Fruit fly (Drosophila melanogaster): ENCODE results near the gene CG5001.
A peak's percentile ranks its signal among the peaks of the same experiment; 100 is the strongest.

Gene CG5001

DNA sequence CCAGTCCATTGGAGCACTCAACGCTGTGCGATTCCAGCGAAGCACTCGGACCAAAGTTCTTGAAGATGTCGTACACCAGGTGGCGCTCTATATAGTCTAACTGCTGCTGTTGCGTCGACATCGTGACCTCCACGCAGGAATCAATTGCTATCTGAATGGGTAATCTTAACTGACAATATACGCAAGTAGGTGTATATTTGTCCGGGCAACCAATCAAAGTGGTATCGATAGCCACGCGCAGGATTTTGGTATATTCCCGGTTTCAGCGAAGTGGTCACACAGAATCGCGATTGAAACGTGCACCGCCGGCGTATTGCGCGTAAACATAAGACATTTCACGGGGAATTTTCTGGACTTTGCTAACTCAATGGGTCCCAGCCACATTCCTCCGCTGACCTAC lies 1.8 kb upstream of the CG5001 start, which contains the start of the genes CG5126 and Tgt (continued):
- TF ChIP-seq CG10565 (GFP tag; optimal IDR thresholded peaks at IDR 0.05) (no peak), nmo (GFP tag; optimal IDR thresholded peaks at IDR 0.05) (no peak), Bdp1 (GFP tag; optimal IDR thresholded peaks at IDR 0.05) (no peak), CG15479 (GFP tag; optimal IDR thresholded peaks at IDR 0.05) (no peak), tna (GFP tag; IDR thresholded peaks at IDR 0.05; ENCODE audit: partially characterized antibody) (peak; percentile 20; the same call in 1 of the 2 replicates), Adf1 (GFP tag; IDR thresholded peaks at IDR 0.05) (no peak), br (optimal IDR thresholded peaks at IDR 0.05) (no peak), chif (GFP tag; optimal IDR thresholded peaks at IDR 0.05) (no peak), CG31388 (GFP tag; optimal IDR thresholded peaks at IDR 0.05) (no peak), insv (GFP tag; optimal IDR thresholded peaks at IDR 0.05) (no peak), HmgD (GFP tag; optimal IDR thresholded peaks at IDR 0.05) (no peak), CG8478 (optimal IDR thresholded peaks at IDR 0.05) (no peak), hth (optimal IDR thresholded peaks at IDR 0.05) (no peak), cato (GFP tag; optimal IDR thresholded peaks at IDR 0.05; ENCODE audit: borderline replicate concordance) (no peak), CG12769 (tag; optimal IDR thresholded peaks at IDR 0.05) (no peak), Ets65A (GFP tag) (no peak), CG9797 (GFP tag; optimal IDR thresholded peaks at IDR 0.05) (peak; percentile 63), Dll (GFP tag; IDR thresholded peaks at IDR 0.05; ENCODE audit: partially characterized antibody) (peak; percentile 68; the same call in 2 of the 4 replicates), CG11504 (tag; optimal IDR thresholded peaks at IDR 0.05) (no peak), CG18011 (GFP tag; optimal IDR thresholded peaks at IDR 0.05) (no peak), NC2β (GFP tag; optimal IDR thresholded peaks at IDR 0.05) (no peak), E2f1 (GFP tag; IDR thresholded peaks at IDR 0.05) (no peak), CG16863 (GFP tag; optimal IDR thresholded peaks at IDR 0.05) (no peak), CG6272 (GFP tag; IDR thresholded peaks at IDR 0.05) (no peak), pho (GFP tag; optimal IDR thresholded peaks at IDR 0.05) (no peak), CG17359 (tag; optimal IDR thresholded peaks at IDR 0.05) (no peak), Abd-B (GFP tag; optimal IDR thresholded peaks at IDR 0.05) (no peak), CG16815 (GFP tag; optimal IDR thresholded peaks at IDR 0.05) (no peak), row (GFP tag; IDR thresholded peaks at IDR 0.05) (no peak), jigr1 (GFP tag; IDR thresholded peaks at IDR 0.05) (no peak), CG10543 (GFP tag; optimal IDR thresholded peaks at IDR 0.05) (no peak), lmd (GFP tag; IDR thresholded peaks at IDR 0.05) (no peak), ash1 (GFP tag; optimal IDR thresholded peaks at IDR 0.05) (no peak), oc (tag; optimal IDR thresholded peaks at IDR 0.05) (no peak), CkIIα-i1 (GFP tag; IDR thresholded peaks at IDR 0.05) (no peak), Sry-β (GFP tag; optimal IDR thresholded peaks at IDR 0.05) (no peak), so (GFP tag; IDR thresholded peaks at IDR 0.05) (no peak), CG17829 (tag; optimal IDR thresholded peaks at IDR 0.05) (no peak), trem (tag; optimal IDR thresholded peaks at IDR 0.05) (no peak), CG7745 (tag; optimal IDR thresholded peaks at IDR 0.05) (no peak), CG6683 (GFP tag; optimal IDR thresholded peaks at IDR 0.05) (no peak), crp (GFP tag; optimal IDR thresholded peaks at IDR 0.05) (no peak), ttk (GFP tag; IDR thresholded peaks at IDR 0.05) (no peak), seq (GFP tag; IDR thresholded peaks at IDR 0.05) (no peak), slou (GFP tag; optimal IDR thresholded peaks at IDR 0.05) (no peak), B-H1 (GFP tag; IDR thresholded peaks at IDR 0.05) (no peak), sens-2 (GFP tag; IDR thresholded peaks at IDR 0.05) (no peak), NK7.1 (GFP tag; optimal IDR thresholded peaks at IDR 0.05) (no peak), peb (GFP tag; IDR thresholded peaks at IDR 0.05) (no peak), CG31224 (GFP tag; IDR thresholded peaks at IDR 0.05) (no peak), sr (GFP tag; IDR thresholded peaks at IDR 0.05) (no peak), Atf6 (GFP tag; IDR thresholded peaks at IDR 0.05) (no peak), Hey (tag; optimal IDR thresholded peaks at IDR 0.05) (peak; percentile 24)

Measured in whole organism, embryonic.